Fruit fly (Drosophila melanogaster) whole organism, embryonic: ENCODE results near the gene CG17108.

ENCODE experiments used
- Asciz ChIP-seq: fragments of 200-800 bp; sonication (Bioruptor generic); optimal IDR thresholded peaks from 2 replicates; lab custom pipeline; 2017; ENCODE audit warnings: missing biosample characterization, mild to moderate bottlenecking, missing genetic modification characterization, missing genetic modification reagents
- Blimp-1 ChIP-seq: fragments of 200-800 bp; sonication (Bioruptor generic); optimal IDR thresholded peaks from 3 replicates; lab custom pipeline; 2018; ENCODE audit warnings: missing biosample characterization, missing genetic modification characterization, mild to moderate bottlenecking, moderate library complexity, missing genetic modification reagents
- CG10979 ChIP-seq: fragments of 200-800 bp; sonication (Bioruptor generic); optimal IDR thresholded peaks from 2 replicates; lab custom pipeline; 2018; ENCODE audit warnings: missing biosample characterization, mild to moderate bottlenecking, missing genetic modification characterization, moderate library complexity
- CG11504 ChIP-seq: fragments of 200-800 bp; sonication (Bioruptor generic); optimal IDR thresholded peaks from 3 replicates; lab custom pipeline; 2019; ENCODE audit warnings: missing biosample characterization, mild to moderate bottlenecking, missing genetic modification characterization, moderate library complexity
- CG12219 ChIP-seq: fragments of 200-800 bp; sonication (Bioruptor generic); optimal IDR thresholded peaks from 3 replicates; lab custom pipeline; 2018; ENCODE audit warnings: missing biosample characterization, mild to moderate bottlenecking, missing genetic modification characterization
- CG12391 ChIP-seq: fragments of 200-800 bp; sonication (Bioruptor generic); optimal IDR thresholded peaks from 3 replicates; lab custom pipeline; 2018; ENCODE audit warnings: missing biosample characterization, mild to moderate bottlenecking, missing genetic modification characterization, moderate library complexity
- CG12659 ChIP-seq: fragments of 200-800 bp; sonication (Bioruptor generic); optimal IDR thresholded peaks from 3 replicates; lab custom pipeline; 2017; ENCODE audit warnings: mild to moderate bottlenecking, missing biosample characterization, missing genetic modification reagents, missing genetic modification characterization
- CG15514 ChIP-seq: fragments of 200-800 bp; sonication (Bioruptor generic); optimal IDR thresholded peaks from 3 replicates; lab custom pipeline; 2017; ENCODE audit warnings: missing biosample characterization, missing genetic modification characterization, mild to moderate bottlenecking, moderate library complexity, missing genetic modification reagents
- CG17385 ChIP-seq: fragments of 200-800 bp; sonication (Bioruptor generic); optimal IDR thresholded peaks from 3 replicates; lab custom pipeline; 2018; ENCODE audit warnings: missing biosample characterization, mild to moderate bottlenecking, missing genetic modification characterization
- CG17802 ChIP-seq: fragments of 200-800 bp; sonication (Bioruptor generic); optimal IDR thresholded peaks from 2 replicates; lab custom pipeline; 2018; ENCODE audit warnings: missing biosample characterization, mild to moderate bottlenecking, missing genetic modification characterization, moderate library complexity
- CG2202 ChIP-seq: fragments of 200-800 bp; sonication (Bioruptor generic); optimal IDR thresholded peaks from 2 replicates; lab custom pipeline; 2018; ENCODE audit warnings: missing biosample characterization, mild to moderate bottlenecking, missing genetic modification characterization
- CG2678 ChIP-seq: fragments of 200-800 bp; sonication (Bioruptor generic); optimal IDR thresholded peaks from 3 replicates; lab custom pipeline; 2019; ENCODE audit warnings: missing biosample characterization, mild to moderate bottlenecking, missing genetic modification characterization, moderate library complexity
- CG30403 ChIP-seq: fragments of 200-800 bp; sonication (Bioruptor generic); optimal IDR thresholded peaks from 3 replicates; lab custom pipeline; 2016; ENCODE audit warnings: missing biosample characterization, missing genetic modification characterization
- CG7556 ChIP-seq: fragments of 200-800 bp; sonication (Bioruptor generic); optimal IDR thresholded peaks from 2 replicates; lab custom pipeline; 2017; ENCODE audit warnings: missing biosample characterization, mild to moderate bottlenecking, missing genetic modification characterization
- CG7839 ChIP-seq: fragments of 200-800 bp; sonication (Bioruptor generic); optimal IDR thresholded peaks from 3 replicates; lab custom pipeline; 2018; ENCODE audit warnings: missing biosample characterization, mild to moderate bottlenecking, missing genetic modification characterization, moderate library complexity
- CG9817 ChIP-seq: fragments of 200-800 bp; sonication (Bioruptor generic); optimal IDR thresholded peaks from 2 replicates; lab custom pipeline; 2018; ENCODE audit warnings: missing biosample characterization, mild to moderate bottlenecking, missing genetic modification characterization, moderate library complexity
- CG9932 ChIP-seq: fragments of 200-800 bp; sonication (Bioruptor generic); IDR thresholded peaks from 2 replicates; pipeline ENCODE4 v1.3.6; 2022; ENCODE audit warnings: missing biosample characterization, missing genetic modification characterization
- CoRest ChIP-seq: fragments of 200-800 bp; sonication (Bioruptor generic); optimal IDR thresholded peaks from 3 replicates; lab custom pipeline; 2018; ENCODE audit warnings: missing biosample characterization, mild to moderate bottlenecking, missing genetic modification characterization, moderate library complexity
- E2f2 ChIP-seq: fragments of 200-800 bp; sonication (Bioruptor generic); IDR thresholded peaks from 2 replicates; pipeline ENCODE4 v1.3.6; 2022; ENCODE audit warnings: missing biosample characterization, missing genetic modification characterization
- Fer1 ChIP-seq: fragments of 200-800 bp; sonication (Bioruptor generic); optimal IDR thresholded peaks from 2 replicates; lab custom pipeline; 2017; ENCODE audit warnings: missing biosample characterization, mild to moderate bottlenecking, missing genetic modification characterization
- H2.0 ChIP-seq: fragments of 200-800 bp; sonication (Bioruptor generic); IDR thresholded peaks from 2 replicates; pipeline ENCODE4 v1.3.6; 2022; ENCODE audit warnings: missing biosample characterization, missing genetic modification characterization
- HLH4C ChIP-seq: fragments of 200-800 bp; sonication (Bioruptor generic); IDR thresholded peaks from 3 replicates; pipeline ENCODE4 v1.3.6; 2022; ENCODE audit warnings: missing biosample characterization, missing genetic modification characterization; ENCODE audit not compliant: partially characterized antibody
- Hmr ChIP-seq: fragments of 200-800 bp; sonication (Bioruptor generic); optimal IDR thresholded peaks from 3 replicates; lab custom pipeline; 2017; ENCODE audit warnings: mild to moderate bottlenecking, missing biosample characterization, missing genetic modification reagents, missing genetic modification characterization
- Hsf ChIP-seq: fragments of 200-800 bp; sonication (Bioruptor generic); optimal IDR thresholded peaks from 3 replicates; lab custom pipeline; 2016; ENCODE audit warnings: missing biosample characterization, missing genetic modification characterization
- Jarid2 ChIP-seq: fragments of 200-800 bp; sonication (Bioruptor generic); optimal IDR thresholded peaks from 3 replicates; lab custom pipeline; 2017; ENCODE audit warnings: mild to moderate bottlenecking, missing biosample characterization, missing genetic modification reagents, missing genetic modification characterization
- MESR4 ChIP-seq: fragments of 200-800 bp; sonication (Bioruptor generic); optimal IDR thresholded peaks from 2 replicates; lab custom pipeline; 2018; ENCODE audit warnings: missing biosample characterization, mild to moderate bottlenecking, missing genetic modification characterization, moderate library complexity
- Oli ChIP-seq: fragments of 200-800 bp; sonication (Bioruptor generic); optimal IDR thresholded peaks from 2 replicates; lab custom pipeline; 2018; ENCODE audit warnings: missing biosample characterization, mild to moderate bottlenecking, missing genetic modification characterization, moderate library complexity
- PHDP ChIP-seq: fragments of 200-800 bp; sonication (Bioruptor generic); optimal IDR thresholded peaks from 3 replicates; lab custom pipeline; 2018; ENCODE audit warnings: missing biosample characterization, mild to moderate bottlenecking, missing genetic modification characterization, moderate library complexity
- Pdp1 ChIP-seq, 2 experiments: fragments of 200-800 bp; sonication (Bioruptor generic); optimal IDR thresholded peaks; 3 replicates each; lab custom pipeline; 2016; ENCODE audit warnings: missing biosample characterization in 2 of 2, missing genetic modification characterization in 2 of 2, mild to moderate bottlenecking in 1 of 2, moderate library complexity in 1 of 2
- Ptx1 ChIP-seq: fragments of 200-800 bp; sonication (Bioruptor generic); IDR thresholded peaks from 2 replicates; pipeline ENCODE4 v1.3.6; 2022; ENCODE audit warnings: missing biosample characterization, missing genetic modification characterization
- Xbp1 ChIP-seq: fragments of 200-800 bp; sonication (Bioruptor generic); optimal IDR thresholded peaks from 3 replicates; lab custom pipeline; 2016; ENCODE audit warnings: missing biosample characterization, mild to moderate bottlenecking, missing genetic modification characterization
- bcd ChIP-seq: fragments of 200-800 bp; sonication (Bioruptor generic); optimal IDR thresholded peaks from 2 replicates; lab custom pipeline; 2017; ENCODE audit warnings: missing biosample characterization, mild to moderate bottlenecking, missing genetic modification characterization
- btn ChIP-seq: fragments of 200-800 bp; sonication (Bioruptor generic); optimal IDR thresholded peaks from 2 replicates; lab custom pipeline; 2016; ENCODE audit warnings: missing biosample characterization, missing genetic modification characterization
- chif ChIP-seq, 2 experiments: fragments of 200-800 bp; sonication (Bioruptor generic); optimal IDR thresholded peaks; 3 replicates each; lab custom pipeline; 2016; ENCODE audit warnings: missing biosample characterization in 2 of 2, missing genetic modification characterization in 2 of 2
- ci ChIP-seq: fragments of 200-800 bp; sonication (Bioruptor generic); IDR thresholded peaks from 3 replicates; pipeline ENCODE4 v1.3.6; 2022; ENCODE audit warnings: missing biosample characterization, missing genetic modification characterization
- esg ChIP-seq: fragments of 200-800 bp; sonication (Bioruptor generic); conservative IDR thresholded peaks from 2 replicates; pipeline ENCODE4 v1.3.6; 2022; ENCODE audit warnings: missing biosample characterization, missing genetic modification characterization
- grau ChIP-seq: fragments of 200-800 bp; optimal IDR thresholded peaks from 3 replicates; lab custom pipeline; 2019; ENCODE audit warnings: missing biosample characterization, mild to moderate bottlenecking, missing genetic modification characterization, moderate library complexity
- hth ChIP-seq: fragments of >200 bp; optimal IDR thresholded peaks from 2 replicates; lab custom pipeline; 2017; ENCODE audit warnings: inconsistent platforms
- ind ChIP-seq: fragments of 200-800 bp; sonication (Bioruptor generic); optimal IDR thresholded peaks from 3 replicates; lab custom pipeline; 2016; ENCODE audit warnings: missing biosample characterization, missing genetic modification characterization
- lilli ChIP-seq: fragments of 200-800 bp; sonication (Bioruptor generic); optimal IDR thresholded peaks from 3 replicates; lab custom pipeline; 2016; ENCODE audit warnings: missing biosample characterization, missing genetic modification characterization
- odd ChIP-seq: fragments of 200-800 bp; sonication (Bioruptor generic); optimal IDR thresholded peaks from 2 replicates; lab custom pipeline; 2017; ENCODE audit warnings: missing biosample characterization, mild to moderate bottlenecking, missing genetic modification characterization
- onecut ChIP-seq: fragments of 200-800 bp; sonication (Bioruptor generic); IDR thresholded peaks from 2 replicates; pipeline ENCODE4 v1.3.6; 2022; ENCODE audit warnings: missing biosample characterization, missing genetic modification characterization
- pan ChIP-seq, 4 experiments: fragments of >200 bp in 3 of 4; fragments of 200-800 bp in 1 of 4; sonication (Bioruptor generic) in 1 of 4; optimal IDR thresholded peaks in 3 of 4; IDR thresholded peaks in 1 of 4; 2 replicates each; pipeline versions ENCODE4 v1.3.6 to Lab custom; 2017 to 2022; ENCODE audit warnings: missing biosample characterization in 2 of 4, missing genetic modification characterization in 2 of 4, mixed read lengths in 1 of 4
- pros ChIP-seq: fragments of 200-800 bp; sonication (Bioruptor generic); optimal IDR thresholded peaks from 3 replicates; lab custom pipeline; 2019; ENCODE audit warnings: missing biosample characterization, mild to moderate bottlenecking, missing genetic modification characterization, moderate library complexity
- row ChIP-seq: fragments of 200-800 bp; sonication (Bioruptor generic); IDR thresholded peaks from 3 replicates; pipeline ENCODE4 v1.3.6; 2022; ENCODE audit warnings: missing biosample characterization, missing genetic modification characterization
- stwl ChIP-seq: fragments of 200-800 bp; sonication (Bioruptor generic); optimal IDR thresholded peaks from 3 replicates; lab custom pipeline; 2018; ENCODE audit warnings: missing biosample characterization, mild to moderate bottlenecking, missing genetic modification characterization, moderate library complexity
- zfh2 ChIP-seq: fragments of 200-800 bp; sonication (Bioruptor generic); optimal IDR thresholded peaks from 2 replicates; lab custom pipeline; 2016; ENCODE audit warnings: missing biosample characterization, missing genetic modification characterization

Gene CG17108

DNA sequence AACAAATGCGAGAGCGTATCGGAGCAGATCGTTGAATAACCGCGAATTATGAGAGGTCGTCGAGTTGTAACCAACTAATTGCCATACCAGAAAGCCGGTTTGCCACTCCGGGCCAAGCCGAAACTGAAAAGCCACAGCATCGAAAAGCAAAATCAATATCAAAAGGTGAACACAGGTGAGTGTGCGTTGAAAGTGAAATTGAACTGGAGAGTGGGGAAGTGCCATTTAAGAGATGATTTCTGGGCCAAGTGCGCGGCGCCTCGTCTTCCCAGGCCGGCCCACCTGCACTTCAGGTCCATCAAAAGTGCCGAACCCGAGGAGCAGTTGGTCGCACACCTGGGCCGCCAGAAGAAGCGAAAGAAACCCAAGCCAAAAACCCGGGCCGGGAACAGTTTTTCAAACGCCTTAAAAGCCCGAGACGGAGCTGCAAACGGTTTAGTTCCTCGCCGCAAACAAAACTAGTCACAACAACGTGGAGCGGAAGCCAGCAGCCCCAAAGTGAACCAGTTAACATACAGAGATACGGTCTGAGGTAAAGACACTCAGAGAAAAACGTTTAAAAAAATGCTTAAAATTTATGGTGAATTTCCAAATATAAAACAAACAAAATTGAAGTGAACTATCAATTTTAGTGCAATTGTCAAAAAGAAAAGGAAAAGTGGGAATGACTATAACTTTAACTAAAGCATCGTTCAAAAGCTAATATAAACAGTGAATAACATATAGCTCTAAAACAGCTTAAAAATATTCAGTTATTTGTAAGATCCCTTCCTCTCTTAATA lies 16.8 kb downstream of the CG17108 start, which contains the start of gene CG17104:
TSS of gene CG17104 (plus strand) at position 266 of the 782 bp plus-strand sequence.
- TF ChIP-seq zfh2 (no peak), Asciz (GFP tag; lab: Kevin White, UChicago) (peak; percentile 17), CG30403 (GFP tag; lab: Kevin White, UChicago) (peak; percentile 51), ci (0 out of 3 replicates have a peak, but pooled peaks have one; percentile 14), Blimp-1 (GFP tag; lab: Kevin White, UChicago) (peak; percentile 64), CG10979 (tag; lab: Kevin White, UChicago) (no peak), CG12219 (GFP tag; lab: Kevin White, UChicago) (no peak), row (peak; percentile 49), PHDP (tag; lab: Kevin White, UChicago) (peak; percentile 53), MESR4 (no peak), chif (GFP tag; optimal IDR thresholded peaks at IDR 0.05; lab: Kevin White, UChicago) (no peak), CG11504 (tag; lab: Kevin White, UChicago) (peak; percentile 59), Jarid2 (peak; percentile 7), hth (lab: Kevin White, UChicago) (no peak), CG17385 (GFP tag; lab: Kevin White, UChicago) (peak; percentile 34), H2.0 (0 out of 2 replicates have a peak, but pooled peaks have one; percentile 14), CG2202 (tag; lab: Kevin White, UChicago) (no peak), grau (tag; lab: Kevin White, UChicago) (peak; percentile 56), pros (no peak), Hsf (GFP tag; lab: Kevin White, UChicago) (peak; percentile 5), btn (GFP tag; lab: Kevin White, UChicago) (no peak), CG15514 (GFP tag; lab: Kevin White, UChicago) (peak; percentile 60), Fer1 (peak; percentile 40), CG17802 (tag; lab: Kevin White, UChicago) (no peak), Xbp1 (GFP tag; lab: Kevin White, UChicago) (peak; percentile 17), CoRest (tag; lab: Kevin White, UChicago) (peak; percentile 44), CG9817 (peak; percentile 5), CG7556 (peak; percentile 32), CG2678 (tag; lab: Kevin White, UChicago) (peak; percentile 56), bcd (GFP tag; lab: Kevin White, UChicago) (peak; percentile 4), Oli (tag; lab: Kevin White, UChicago) (peak; percentile 49), odd (GFP tag; lab: Kevin White, UChicago) (peak; percentile 7), Pdp1 (GFP tag; optimal IDR thresholded peaks at IDR 0.05; lab: Kevin White, UChicago) (peak in 1 of 2 experiments; percentile 7), esg (GFP tag; lab: Robert Waterston, UW) (0 out of 2 replicates have a peak, but pooled peaks have one; percentile 18), CG12391 (tag; lab: Kevin White, UChicago) (peak; percentile 28), lilli (peak; percentile 16), CG9932 (no peak; the same call in 1 of the 2 replicates), onecut (no peak), CG7839 (tag; lab: Kevin White, UChicago) (peak; percentile 42), Ptx1 (GFP tag; lab: Robert Waterston, UW) (peak; percentile 36; the same call in 1 of the 2 replicates), Hmr (GFP tag; lab: Kevin White, UChicago) (peak; percentile 31), pan (optimal IDR thresholded peaks at IDR 0.05; lab: Kevin White, UChicago) (no peak), pan (GFP tag; optimal IDR thresholded peaks at IDR 0.05 in 1 of 2, IDR thresholded peaks at IDR 0.05 in 1 of 2) (peak in 1 of 2 experiments; percentile 32), E2f2 (GFP tag; lab: Robert Waterston, UW) (no peak; the same call in 1 of the 2 replicates), ind (GFP tag; lab: Kevin White, UChicago) (peak; percentile 1), CG12659 (GFP tag; lab: Kevin White, UChicago) (peak; percentile 33), HLH4C (GFP tag; lab: Robert Waterston, UW) (no peak), stwl (tag; lab: Kevin White, UChicago) (no peak)
